Fruit fly (Drosophila melanogaster): Measurements from ENCODE around the gene Adk2.

The Adk2 gene

DNA sequence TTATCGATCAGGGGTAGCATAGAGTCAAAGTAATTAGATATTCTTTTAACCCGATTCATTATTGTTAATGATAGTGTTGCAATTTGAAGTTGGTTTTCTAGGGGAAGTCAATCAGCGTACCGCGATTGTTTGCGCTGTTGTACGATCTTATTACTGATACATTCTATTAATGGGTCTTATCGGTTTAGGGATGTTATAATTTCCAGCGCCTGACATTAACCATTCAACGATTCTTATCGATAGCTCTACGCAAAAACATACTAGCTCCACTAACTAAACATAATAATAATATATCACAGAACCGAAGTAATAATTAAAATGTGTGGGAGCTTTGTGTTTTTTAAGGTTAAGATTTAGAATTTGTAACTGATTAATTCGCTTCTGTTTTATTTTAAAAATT is 11.0 kb downstream of the Adk2 start, which contains the start of gene Cul6 (continued):
- no peak for TF ChIP-seq Chrac-16 (GFP tag; optimal IDR thresholded peaks at IDR 0.05)
- no peak for TF ChIP-seq Hr51 (GFP tag; optimal IDR thresholded peaks at IDR 0.05)
- TF ChIP-seq CG4617 (GFP tag; optimal IDR thresholded peaks at IDR 0.05; ENCODE audit: borderline replicate concordance): no peak
- no peak for TF ChIP-seq CG4854 (GFP tag; optimal IDR thresholded peaks at IDR 0.05)
- TF ChIP-seq lbe (GFP tag; optimal IDR thresholded peaks at IDR 0.05): no peak
- peak; percentile 29 for TF ChIP-seq stwl (tag; optimal IDR thresholded peaks at IDR 0.05)
- no peak for TF ChIP-seq CG17328 (GFP tag; IDR thresholded peaks at IDR 0.05)
- TF ChIP-seq Scr (GFP tag; IDR thresholded peaks at IDR 0.05; ENCODE audit: partially characterized antibody): peak; percentile 32
- no peak for TF ChIP-seq h (optimal IDR thresholded peaks at IDR 0.05)
- no peak for TF ChIP-seq Doc2 (GFP tag; IDR thresholded peaks at IDR 0.05)
- TF ChIP-seq Med (GFP tag): peak; percentile 52
- no peak for TF ChIP-seq Atf6 (GFP tag; IDR thresholded peaks at IDR 0.05)
- no peak for TF ChIP-seq CG18476 (GFP tag; optimal IDR thresholded peaks at IDR 0.05)
- TF ChIP-seq CG12155 (GFP tag; optimal IDR thresholded peaks at IDR 0.05): no peak
- TF ChIP-seq CG9932 (GFP tag; IDR thresholded peaks at IDR 0.05): no peak
- no peak for TF ChIP-seq dm (GFP tag; optimal IDR thresholded peaks at IDR 0.05)
- no peak for TF ChIP-seq yki (optimal IDR thresholded peaks at IDR 0.05)
- TF ChIP-seq btn (GFP tag; optimal IDR thresholded peaks at IDR 0.05): no peak
- no peak for TF ChIP-seq wdn (GFP tag; IDR thresholded peaks at IDR 0.05)
- TF ChIP-seq pb (GFP tag; optimal IDR thresholded peaks at IDR 0.05): no peak
- TF ChIP-seq chinmo (GFP tag; IDR thresholded peaks at IDR 0.05; ENCODE audit: partially characterized antibody): no peak
- TF ChIP-seq CG10543 (GFP tag; optimal IDR thresholded peaks at IDR 0.05): no peak
- TF ChIP-seq CG2678 (tag; optimal IDR thresholded peaks at IDR 0.05): no peak
- TF ChIP-seq CG7987 (GFP tag; optimal IDR thresholded peaks at IDR 0.05): no peak
- no peak for TF ChIP-seq CG3065 (GFP tag; optimal IDR thresholded peaks at IDR 0.05)
- TF ChIP-seq dmrt99B (tag; optimal IDR thresholded peaks at IDR 0.05): no peak
- TF ChIP-seq danr (GFP tag; IDR thresholded peaks at IDR 0.05): no peak
- TF ChIP-seq caup (GFP tag; optimal IDR thresholded peaks at IDR 0.05; ENCODE audit: severe bottlenecking): no peak
- TF ChIP-seq Doc3 (GFP tag; IDR thresholded peaks at IDR 0.05; ENCODE audit: partially characterized antibody): no peak
- TF ChIP-seq bsh (GFP tag; optimal IDR thresholded peaks at IDR 0.05): no peak
- peak; percentile 29 for TF ChIP-seq zen (tag; optimal IDR thresholded peaks at IDR 0.05)
- TF ChIP-seq zfh1 (GFP tag; IDR thresholded peaks at IDR 0.05): no peak
- TF ChIP-seq D19B (GFP tag; optimal IDR thresholded peaks at IDR 0.05): no peak
- no peak for TF ChIP-seq CG4360 (GFP tag; IDR thresholded peaks at IDR 0.05)
- no peak for TF ChIP-seq fd64A (GFP tag; optimal IDR thresholded peaks at IDR 0.05)
- TF ChIP-seq CG13296 (GFP tag; optimal IDR thresholded peaks at IDR 0.05): no peak
- no peak for TF ChIP-seq cas (GFP tag; IDR thresholded peaks at IDR 0.05)
- TF ChIP-seq CG8924 (tag; optimal IDR thresholded peaks at IDR 0.05): no peak
- no peak for TF ChIP-seq fd102C (GFP tag; optimal IDR thresholded peaks at IDR 0.05)
- TF ChIP-seq gce (GFP tag; IDR thresholded peaks at IDR 0.05): no peak
- peak; percentile 23 for TF ChIP-seq sens (GFP tag)
- no peak for TF ChIP-seq pita (GFP tag; optimal IDR thresholded peaks at IDR 0.05)
- TF ChIP-seq cad (GFP tag; optimal IDR thresholded peaks at IDR 0.05): no peak
- no peak for TF ChIP-seq CG15696 (tag; optimal IDR thresholded peaks at IDR 0.05)
- TF ChIP-seq Hmx (GFP tag; optimal IDR thresholded peaks at IDR 0.05): no peak
- TF ChIP-seq CG5180 (GFP tag; optimal IDR thresholded peaks at IDR 0.05): no peak
- TF ChIP-seq CG17186 (GFP tag; optimal IDR thresholded peaks at IDR 0.05): no peak
- no peak for TF ChIP-seq bab2 (GFP tag; optimal IDR thresholded peaks at IDR 0.05)
- no peak for TF ChIP-seq eve (GFP tag; optimal IDR thresholded peaks at IDR 0.05)
- no peak for TF ChIP-seq HLH4C (GFP tag; IDR thresholded peaks at IDR 0.05; ENCODE audit: partially characterized antibody)
- TF ChIP-seq HLH3B (GFP tag; IDR thresholded peaks at IDR 0.05): no peak
- TF ChIP-seq ci (GFP tag; IDR thresholded peaks at IDR 0.05): no peak
- TF ChIP-seq Optix (GFP tag; IDR thresholded peaks at IDR 0.05): no peak
